Worm (Caenorhabditis elegans): ENCODE results near the gene hpl-2.
A peak's percentile ranks its signal among the peaks of the same experiment; 100 is the strongest.

hpl-2 gene

ce11 chrIII:10706972-10707438 is 48.3 kb downstream of the hpl-2 start, which contains the start of the genes Y39A1A.21 and Y39A1A.22:
Gene Y39A1A.21 (minus strand): TSS chrIII:10707022.
Gene Y39A1A.22 (minus strand): TSS chrIII:10707028.
- TF ChIP-seq unc-98 (GFP tag; IDR thresholded peaks at IDR 0.05): no peak
- no peak for TF ChIP-seq pqm-1 (tag; optimal IDR thresholded peaks at IDR 0.05)
- peak; percentile 76 for TF ChIP-seq sox-4 (tag; optimal IDR thresholded peaks at IDR 0.05)
- no peak for TF ChIP-seq nhr-12 (tag; optimal IDR thresholded peaks at IDR 0.05)
- peak; percentile 90 for TF ChIP-seq snu-23 (GFP tag; optimal IDR thresholded peaks at IDR 0.05)
- peak; percentile 80 for TF ChIP-seq fkh-8 (tag; optimal IDR thresholded peaks at IDR 0.05)
- TF ChIP-seq nhr-28 (tag; optimal IDR thresholded peaks at IDR 0.05): no peak
- peak; percentile 86 to 88 for TF ChIP-seq lsy-2 (tag; optimal IDR thresholded peaks at IDR 0.05)
- TF ChIP-seq nhr-71 (tag; optimal IDR thresholded peaks at IDR 0.05): peak; percentile 89
- TF ChIP-seq ztf-11 (tag; optimal IDR thresholded peaks at IDR 0.05): peak in 1 of 2 experiments; percentile 75
- TF ChIP-seq aly-2 (tag; optimal IDR thresholded peaks at IDR 0.05): peak; percentile 86
- TF ChIP-seq ces-1 (GFP tag; optimal IDR thresholded peaks at IDR 0.05): no peak
- peak; percentile 85 for TF ChIP-seq lin-39 (tag; optimal IDR thresholded peaks at IDR 0.05)
- peak; percentile 76 for TF ChIP-seq zip-4 (GFP tag; optimal IDR thresholded peaks at IDR 0.05)
- TF ChIP-seq lin-13 (GFP tag; optimal IDR thresholded peaks at IDR 0.05): peak; percentile 86
- peak; percentile 73 for TF ChIP-seq unc-130 (tag; optimal IDR thresholded peaks at IDR 0.05)
- peak; percentile 79 for TF ChIP-seq snpc-4 (tag; optimal IDR thresholded peaks at IDR 0.05)
- no peak for TF ChIP-seq ceh-90 (tag; optimal IDR thresholded peaks at IDR 0.05)
- TF ChIP-seq nhr-76 (tag; optimal IDR thresholded peaks at IDR 0.05): no peak
- no peak for TF ChIP-seq vab-15 (tag; optimal IDR thresholded peaks at IDR 0.05)
- TF ChIP-seq aha-1 (tag; optimal IDR thresholded peaks at IDR 0.05): peak; percentile 43
- TF ChIP-seq lin-15B (tag; optimal IDR thresholded peaks at IDR 0.05): peak; percentile 69
- peak; percentile 20 for TF ChIP-seq C34B4.2 (tag; optimal IDR thresholded peaks at IDR 0.05)
- peak; percentile 84 to 93 (median 86) for TF ChIP-seq ceh-82 (tag; optimal IDR thresholded peaks at IDR 0.05)
- TF ChIP-seq Y116A8C.19 (tag; optimal IDR thresholded peaks at IDR 0.05; ENCODE audit: borderline replicate concordance): no peak
- TF ChIP-seq irx-1 (tag; optimal IDR thresholded peaks at IDR 0.05): peak; percentile 87
- TF ChIP-seq sup-37 (GFP tag; optimal IDR thresholded peaks at IDR 0.05): peak; percentile 70
- TF ChIP-seq nhr-20 (tag; optimal IDR thresholded peaks at IDR 0.05): peak; percentile 78
- no peak for TF ChIP-seq nhr-237 (tag; optimal IDR thresholded peaks at IDR 0.05)
- TF ChIP-seq ets-5 (GFP tag; IDR thresholded peaks at IDR 0.05): no peak
- TF ChIP-seq fos-1 (tag; optimal IDR thresholded peaks at IDR 0.05): peak; percentile 32
- TF ChIP-seq skn-1 (tag; optimal IDR thresholded peaks at IDR 0.05): peak; percentile 53
- TF ChIP-seq blmp-1 (tag; optimal IDR thresholded peaks at IDR 0.05): no peak
- no peak for TF ChIP-seq nhr-84 (tag; optimal IDR thresholded peaks at IDR 0.05)
- no peak for TF ChIP-seq tlp-1 (tag; optimal IDR thresholded peaks at IDR 0.05)
- no peak for TF ChIP-seq egl-27 (tag; optimal IDR thresholded peaks at IDR 0.05)
- peak; percentile 91 for TF ChIP-seq dsc-1 (tag; optimal IDR thresholded peaks at IDR 0.05)
- TF ChIP-seq efl-3 (GFP tag; optimal IDR thresholded peaks at IDR 0.05): peak; percentile 46
- peak; percentile 81 for TF ChIP-seq jun-1 (tag; optimal IDR thresholded peaks at IDR 0.05)
- no peak for TF ChIP-seq sptf-1 (tag; optimal IDR thresholded peaks at IDR 0.05)
- TF ChIP-seq ceh-8 (GFP tag; optimal IDR thresholded peaks at IDR 0.05): peak; percentile 60
- peak; percentile 73 for TF ChIP-seq F16B12.6 (tag; optimal IDR thresholded peaks at IDR 0.05)
- no peak for TF ChIP-seq hlh-4 (tag; optimal IDR thresholded peaks at IDR 0.05)
- TF ChIP-seq lir-3 (tag; optimal IDR thresholded peaks at IDR 0.05; ENCODE audit: poor library complexity): no peak
- TF ChIP-seq hpl-2 (GFP tag; optimal IDR thresholded peaks at IDR 0.05): no peak
- no peak for TF ChIP-seq lin-14 (GFP tag; optimal IDR thresholded peaks at IDR 0.05)
- TF ChIP-seq pax-3 (tag; optimal IDR thresholded peaks at IDR 0.05): peak; percentile 49
- peak; percentile 80 for TF ChIP-seq mab-9 (GFP tag; IDR thresholded peaks at IDR 0.05)
- TF ChIP-seq unc-86 (tag; optimal IDR thresholded peaks at IDR 0.05): peak; percentile 82
- TF ChIP-seq hlh-17 (GFP tag; optimal IDR thresholded peaks at IDR 0.05; ENCODE audit: borderline replicate concordance): no peak
- peak; percentile 87 for TF ChIP-seq fkh-10 (GFP tag; optimal IDR thresholded peaks at IDR 0.05)
- peak; percentile 93 for TF ChIP-seq nhr-47 (tag; optimal IDR thresholded peaks at IDR 0.05)
- no peak for TF ChIP-seq ceh-63 (GFP tag; optimal IDR thresholded peaks at IDR 0.05)

Measured in whole organism, L1 larva.